Fruit fly (Drosophila melanogaster) whole organism, embryonic: ENCODE measurements around the gene CG14020.
A peak's percentile ranks its signal among the peaks of the same experiment; 100 is the strongest.

Source experiments
- Abd-B ChIP-seq: fragments of 200-800 bp; sonication (Bioruptor generic); optimal IDR thresholded peaks from 2 replicates; lab custom pipeline; 2018; ENCODE audit warnings: missing biosample characterization, mild to moderate bottlenecking, missing genetic modification characterization, moderate library complexity
- BtbVII ChIP-seq: fragments of 200-800 bp; sonication (Bioruptor generic); optimal IDR thresholded peaks from 3 replicates; lab custom pipeline; 2017; ENCODE audit warnings: missing biosample characterization, mild to moderate bottlenecking, missing genetic modification characterization
- CG10959 ChIP-seq: fragments of 200-800 bp; sonication (Bioruptor generic); IDR thresholded peaks from 2 replicates; pipeline ENCODE4 v1.3.6; 2022; ENCODE audit warnings: missing biosample characterization, missing genetic modification characterization
- CG11247 ChIP-seq: fragments of 200-800 bp; sonication (Bioruptor generic); IDR thresholded peaks from 2 replicates; pipeline ENCODE4 v1.3.6; 2022; ENCODE audit warnings: missing biosample characterization, missing genetic modification characterization
- CG11398 ChIP-seq: fragments of 200-800 bp; sonication (Bioruptor generic); optimal IDR thresholded peaks from 2 replicates; lab custom pipeline; 2016; ENCODE audit warnings: missing biosample characterization, missing genetic modification characterization
- CG11456 ChIP-seq: fragments of 200-800 bp; sonication (Bioruptor generic); IDR thresholded peaks from 3 replicates; pipeline ENCODE4 v1.3.6; 2022; ENCODE audit warnings: missing biosample characterization, missing genetic modification characterization
- CG11504 ChIP-seq: fragments of 200-800 bp; sonication (Bioruptor generic); optimal IDR thresholded peaks from 3 replicates; lab custom pipeline; 2019; ENCODE audit warnings: missing biosample characterization, mild to moderate bottlenecking, missing genetic modification characterization, moderate library complexity
- CG11723 ChIP-seq: fragments of 200-800 bp; sonication (Bioruptor generic); optimal IDR thresholded peaks from 2 replicates; lab custom pipeline; 2017; ENCODE audit warnings: missing biosample characterization, mild to moderate bottlenecking, missing genetic modification characterization
- CG14860 ChIP-seq: fragments of 200-800 bp; sonication (Bioruptor generic); IDR thresholded peaks from 3 replicates; pipeline ENCODE4 v1.3.6; 2022; ENCODE audit warnings: missing biosample characterization, missing genetic modification characterization; ENCODE audit not compliant: partially characterized antibody
- CG15269 ChIP-seq: fragments of 200-800 bp; sonication (Bioruptor generic); optimal IDR thresholded peaks from 2 replicates; lab custom pipeline; 2018; ENCODE audit warnings: missing biosample characterization, mild to moderate bottlenecking, missing genetic modification characterization, moderate library complexity
- CG15696 ChIP-seq: fragments of 200-800 bp; sonication (Bioruptor generic); optimal IDR thresholded peaks from 2 replicates; lab custom pipeline; 2019; ENCODE audit warnings: missing biosample characterization, mild to moderate bottlenecking, missing genetic modification characterization, moderate library complexity
- CG17829 ChIP-seq: fragments of 200-800 bp; optimal IDR thresholded peaks from 2 replicates; lab custom pipeline; 2019; ENCODE audit warnings: missing biosample characterization, mild to moderate bottlenecking, missing genetic modification characterization, moderate library complexity
- CG1792 ChIP-seq: fragments of 200-800 bp; sonication (Bioruptor generic); optimal IDR thresholded peaks from 2 replicates; lab custom pipeline; 2016; ENCODE audit warnings: missing biosample characterization, missing genetic modification characterization
- CG2875 ChIP-seq: fragments of 200-800 bp; sonication (Bioruptor generic); optimal IDR thresholded peaks from 2 replicates; lab custom pipeline; 2017; ENCODE audit warnings: missing biosample characterization, mild to moderate bottlenecking, missing genetic modification characterization, missing genetic modification reagents
- CG32767 ChIP-seq: fragments of 200-800 bp; sonication (Bioruptor generic); IDR thresholded peaks from 2 replicates; pipeline ENCODE4 v1.3.6; 2022; ENCODE audit warnings: missing biosample characterization, missing genetic modification characterization
- CG3281 ChIP-seq: fragments of 200-800 bp; sonication (Bioruptor generic); optimal IDR thresholded peaks from 3 replicates; lab custom pipeline; 2017; ENCODE audit warnings: missing biosample characterization, mild to moderate bottlenecking, missing genetic modification characterization
- CG33557 ChIP-seq: fragments of 200-800 bp; sonication (Bioruptor generic); optimal IDR thresholded peaks from 2 replicates; lab custom pipeline; 2019; ENCODE audit warnings: missing biosample characterization, mild to moderate bottlenecking, missing genetic modification characterization, moderate library complexity
- CG5953 ChIP-seq: fragments of 200-800 bp; sonication (Bioruptor generic); IDR thresholded peaks from 2 replicates; pipeline ENCODE4 v1.3.6; 2022; ENCODE audit warnings: missing biosample characterization, missing genetic modification characterization
- CG6254 ChIP-seq: fragments of 200-800 bp; sonication (Bioruptor generic); optimal IDR thresholded peaks from 3 replicates; lab custom pipeline; 2017; ENCODE audit warnings: mild to moderate bottlenecking, missing biosample characterization, missing genetic modification reagents, missing genetic modification characterization
- CG7357 ChIP-seq: fragments of 200-800 bp; sonication (Bioruptor generic); IDR thresholded peaks from 3 replicates; pipeline ENCODE4 v1.3.6; 2022; ENCODE audit warnings: missing biosample characterization, missing genetic modification characterization
- CG8281 ChIP-seq: fragments of 200-800 bp; sonication (Bioruptor generic); optimal IDR thresholded peaks from 2 replicates; lab custom pipeline; 2018; ENCODE audit warnings: missing biosample characterization, mild to moderate bottlenecking, missing genetic modification characterization, moderate library complexity
- CG8924 ChIP-seq: fragments of 200-800 bp; optimal IDR thresholded peaks from 3 replicates; lab custom pipeline; 2019; ENCODE audit warnings: missing biosample characterization, mild to moderate bottlenecking, missing genetic modification characterization, moderate library complexity
- CkIIα-i1 ChIP-seq: fragments of 200-800 bp; sonication (Bioruptor generic); IDR thresholded peaks from 2 replicates; pipeline ENCODE4 v1.3.6; 2022; ENCODE audit warnings: missing biosample characterization, missing genetic modification characterization
- Dp ChIP-seq: fragments of 200-800 bp; sonication (Bioruptor generic); optimal IDR thresholded peaks from 2 replicates; lab custom pipeline; 2018; ENCODE audit warnings: missing biosample characterization, mild to moderate bottlenecking, missing genetic modification characterization, moderate library complexity
- Drgx ChIP-seq: fragments of 200-800 bp; sonication (Bioruptor generic); IDR thresholded peaks from 2 replicates; pipeline ENCODE4 v1.3.6; 2022; ENCODE audit warnings: missing biosample characterization, missing genetic modification characterization
- HLH3B ChIP-seq: fragments of 200-800 bp; sonication (Bioruptor generic); IDR thresholded peaks from 2 replicates; pipeline ENCODE4 v1.3.6; 2022; ENCODE audit warnings: missing biosample characterization, missing genetic modification characterization
- Hr78 ChIP-seq, 2 experiments: fragments of 200-800 bp in 1 of 2; fragments of >200 bp in 1 of 2; sonication (Bioruptor generic) in 1 of 2; optimal IDR thresholded peaks; 2 replicates each; lab custom pipeline; 2017 to 2019; ENCODE audit warnings: missing biosample characterization in 2 of 2, missing genetic modification characterization in 2 of 2, mild to moderate bottlenecking in 1 of 2, moderate library complexity in 1 of 2
- Oli ChIP-seq: fragments of 200-800 bp; sonication (Bioruptor generic); optimal IDR thresholded peaks from 2 replicates; lab custom pipeline; 2018; ENCODE audit warnings: missing biosample characterization, mild to moderate bottlenecking, missing genetic modification characterization, moderate library complexity
- Optix ChIP-seq: fragments of 200-800 bp; sonication (Bioruptor generic); IDR thresholded peaks from 3 replicates; pipeline ENCODE4 v1.3.6; 2022; ENCODE audit warnings: missing biosample characterization, missing genetic modification characterization
- Scr ChIP-seq: fragments of 200-800 bp; sonication (Bioruptor generic); IDR thresholded peaks from 2 replicates; pipeline ENCODE4 v1.3.6; 2022; ENCODE audit warnings: missing biosample characterization, missing genetic modification characterization; ENCODE audit not compliant: partially characterized antibody
- Spps ChIP-seq: fragments of 200-800 bp; sonication (Bioruptor generic); optimal IDR thresholded peaks from 2 replicates; lab custom pipeline; 2018; ENCODE audit warnings: missing biosample characterization, mild to moderate bottlenecking, missing genetic modification characterization
- Tbp ChIP-seq: fragments of >200 bp; optimal IDR thresholded peaks from 2 replicates; lab custom pipeline; 2018; ENCODE audit warnings: missing biosample characterization, missing genetic modification characterization
- ara ChIP-seq: fragments of 200-800 bp; sonication (Bioruptor generic); IDR thresholded peaks from 2 replicates; pipeline ENCODE4 v1.3.6; 2022; ENCODE audit warnings: missing biosample characterization, missing genetic modification characterization
- br ChIP-seq: fragments of >200 bp; optimal IDR thresholded peaks from 2 replicates; lab custom pipeline; 2017
- cg ChIP-seq: fragments of 200-800 bp; sonication (Bioruptor generic); optimal IDR thresholded peaks from 3 replicates; lab custom pipeline; 2019; ENCODE audit warnings: missing biosample characterization, mild to moderate bottlenecking, missing genetic modification characterization, moderate library complexity
- crc ChIP-seq: fragments of 200-800 bp; sonication (Bioruptor generic); optimal IDR thresholded peaks from 2 replicates; lab custom pipeline; 2016; ENCODE audit warnings: missing biosample characterization, missing genetic modification characterization
- danr ChIP-seq: fragments of 200-800 bp; sonication (Bioruptor generic); IDR thresholded peaks from 2 replicates; pipeline ENCODE4 v1.3.6; 2022; ENCODE audit warnings: missing biosample characterization, missing genetic modification characterization
- dmrt11E ChIP-seq: fragments of 200-800 bp; sonication (Bioruptor generic); optimal IDR thresholded peaks from 3 replicates; lab custom pipeline; 2018; ENCODE audit warnings: missing biosample characterization, mild to moderate bottlenecking, missing genetic modification characterization, moderate library complexity
- eve ChIP-seq, 2 experiments: fragments of >200 bp; optimal IDR thresholded peaks; 2 replicates each; lab custom pipeline; 2017; ENCODE audit warnings: missing biosample characterization in 2 of 2, missing genetic modification characterization in 2 of 2
- grau ChIP-seq: fragments of 200-800 bp; optimal IDR thresholded peaks from 3 replicates; lab custom pipeline; 2019; ENCODE audit warnings: missing biosample characterization, mild to moderate bottlenecking, missing genetic modification characterization, moderate library complexity
- lilli ChIP-seq: fragments of 200-800 bp; sonication (Bioruptor generic); optimal IDR thresholded peaks from 3 replicates; lab custom pipeline; 2016; ENCODE audit warnings: missing biosample characterization, missing genetic modification characterization
- mam ChIP-seq: fragments of 200-800 bp; sonication (Bioruptor generic); optimal IDR thresholded peaks from 3 replicates; lab custom pipeline; 2016; ENCODE audit warnings: missing biosample characterization, missing genetic modification characterization
- mld ChIP-seq: fragments of 200-800 bp; sonication (Bioruptor generic); IDR thresholded peaks from 3 replicates; pipeline ENCODE4 v1.3.6; 2022; ENCODE audit warnings: missing biosample characterization, missing genetic modification characterization; ENCODE audit not compliant: partially characterized antibody
- nom ChIP-seq: fragments of 200-800 bp; sonication (Bioruptor generic); optimal IDR thresholded peaks from 2 replicates; lab custom pipeline; 2017; ENCODE audit warnings: missing biosample characterization, missing genetic modification characterization, mild to moderate bottlenecking, moderate library complexity, missing genetic modification reagents
- oc ChIP-seq: fragments of 200-800 bp; sonication (Bioruptor generic); optimal IDR thresholded peaks from 2 replicates; lab custom pipeline; 2018; ENCODE audit warnings: missing biosample characterization, mild to moderate bottlenecking, missing genetic modification characterization, moderate library complexity
- prd ChIP-seq, 3 experiments: fragments of >200 bp in 2 of 3; fragments of 200-800 bp in 1 of 3; sonication (Bioruptor generic) in 1 of 3; optimal IDR thresholded peaks in 2 of 3; IDR thresholded peaks in 1 of 3; 2 replicates in 2 of 3; 3 replicates in 1 of 3; pipeline versions ENCODE4 v1.3.6 to Lab custom; 2017 to 2022; ENCODE audit warnings: missing biosample characterization in 1 of 3, missing genetic modification characterization in 1 of 3
- scrt ChIP-seq: fragments of 200-800 bp; sonication (Bioruptor generic); optimal IDR thresholded peaks from 2 replicates; lab custom pipeline; 2018; ENCODE audit warnings: missing biosample characterization, mild to moderate bottlenecking, missing genetic modification characterization, moderate library complexity
- tgo ChIP-seq: fragments of 200-800 bp; sonication (Bioruptor generic); IDR thresholded peaks from 3 replicates; pipeline ENCODE4 v1.3.6; 2022; ENCODE audit warnings: missing biosample characterization, missing genetic modification characterization
- tio ChIP-seq: fragments of 200-800 bp; sonication (Bioruptor generic); optimal IDR thresholded peaks from 2 replicates; lab custom pipeline; 2017; ENCODE audit warnings: missing biosample characterization, missing genetic modification characterization, inconsistent platforms
- vnd ChIP-seq: fragments of 200-800 bp; sonication (Bioruptor generic); IDR thresholded peaks from 3 replicates; pipeline ENCODE4 v1.3.6; 2022; ENCODE audit warnings: missing biosample characterization, missing genetic modification characterization; ENCODE audit not compliant: partially characterized antibody
- zen ChIP-seq: fragments of 200-800 bp; sonication (Bioruptor generic); optimal IDR thresholded peaks from 3 replicates; lab custom pipeline; 2018; ENCODE audit warnings: missing biosample characterization, mild to moderate bottlenecking, missing genetic modification characterization, moderate library complexity

The CG14020 gene

dm6 chr2L:5479971-5480370, 37.6 kb upstream of the CG14020 start (continued):
- TF ChIP-seq vnd (GFP tag; lab: Robert Waterston, UW) = no peak
- no peak for TF ChIP-seq cg (GFP tag; lab: Kevin White, UChicago)
- no peak for TF ChIP-seq CG11247 (GFP tag; lab: Robert Waterston, UW)
- TF ChIP-seq CG14860 (GFP tag; lab: Robert Waterston, UW) = no peak
- peak; percentile 35 for TF ChIP-seq CG15696 (tag; lab: Kevin White, UChicago)
- no peak for TF ChIP-seq CG5953
- TF ChIP-seq Dp (GFP tag; lab: Kevin White, UChicago) = no peak
- no peak for TF ChIP-seq prd (optimal IDR thresholded peaks at IDR 0.05; lab: Kevin White, UChicago)
- peak; percentile 43; the same call in 2 of the 3 replicates for TF ChIP-seq prd (GFP tag; IDR thresholded peaks at IDR 0.05; lab: Robert Waterston, UW)
- no peak for TF ChIP-seq grau (tag; lab: Kevin White, UChicago)
- no peak for TF ChIP-seq HLH3B (GFP tag; lab: Robert Waterston, UW)
- no peak for TF ChIP-seq Oli (tag; lab: Kevin White, UChicago)
- no peak for TF ChIP-seq CG8281 (tag; lab: Kevin White, UChicago)
- TF ChIP-seq CG2875 = no peak
- TF ChIP-seq nom (GFP tag; lab: Kevin White, UChicago) = peak; percentile 78
- no peak for TF ChIP-seq CG8924 (tag; lab: Kevin White, UChicago)
- no peak for TF ChIP-seq br (lab: Kevin White, UChicago)
- TF ChIP-seq CG11398 = no peak
- no peak for TF ChIP-seq oc (tag; lab: Kevin White, UChicago)
- TF ChIP-seq Scr (GFP tag; lab: Robert Waterston, UW) = no peak
- no peak for TF ChIP-seq Spps (tag; lab: Kevin White, UChicago)
- no peak for TF ChIP-seq Hr78 (GFP tag; optimal IDR thresholded peaks at IDR 0.05; lab: Kevin White, UChicago)
- TF ChIP-seq Abd-B (GFP tag; lab: Kevin White, UChicago) = no peak
- no peak for TF ChIP-seq CG11504 (tag; lab: Kevin White, UChicago)
- peak; percentile 49 for TF ChIP-seq zen
- no peak for TF ChIP-seq tio (GFP tag; lab: Kevin White, UChicago)
- no peak for TF ChIP-seq CG1792
- TF ChIP-seq eve (GFP tag; optimal IDR thresholded peaks at IDR 0.05; lab: Kevin White, UChicago) = no peak
- TF ChIP-seq CG6254 (GFP tag; lab: Kevin White, UChicago) = no peak
- no peak for TF ChIP-seq CG7357 (GFP tag; lab: Robert Waterston, UW)
- TF ChIP-seq CG11456 = no peak
- no peak for TF ChIP-seq CG11723 (GFP tag; lab: Kevin White, UChicago)
- no peak for TF ChIP-seq lilli (GFP tag; lab: Kevin White, UChicago)
- TF ChIP-seq Drgx (GFP tag; lab: Robert Waterston, UW) = no peak; the same call in 1 of the 2 replicates
- TF ChIP-seq CG3281 = no peak
- TF ChIP-seq dmrt11E (tag; lab: Kevin White, UChicago) = peak; percentile 58
- TF ChIP-seq BtbVII (GFP tag; lab: Kevin White, UChicago) = no peak
- TF ChIP-seq CG32767 = no peak
- peak; percentile 64 for TF ChIP-seq CG10959
- TF ChIP-seq danr (GFP tag; lab: Robert Waterston, UW) = no peak
- TF ChIP-seq mam (GFP tag; lab: Kevin White, UChicago) = no peak
- no peak for TF ChIP-seq Optix (GFP tag; lab: Robert Waterston, UW)
- TF ChIP-seq CG33557 (GFP tag; lab: Kevin White, UChicago) = no peak
- peak; percentile 28 for TF ChIP-seq CG17829 (tag; lab: Kevin White, UChicago)
- TF ChIP-seq mld (GFP tag; lab: Robert Waterston, UW) = no peak
- TF ChIP-seq CG15269 (tag; lab: Kevin White, UChicago) = no peak
- no peak for TF ChIP-seq CkIIα-i1
- TF ChIP-seq ara = peak; percentile 62; the same call in 1 of the 2 replicates
- no peak for TF ChIP-seq scrt (GFP tag; lab: Kevin White, UChicago)
- no peak for TF ChIP-seq tgo (GFP tag; lab: Robert Waterston, UW)
- TF ChIP-seq Tbp (GFP tag; lab: Kevin White, UChicago) = no peak
- no peak for TF ChIP-seq crc (GFP tag; lab: Kevin White, UChicago)
